Fruit fly (Drosophila melanogaster) whole organism, pupa: ENCODE data around the gene Ccdc56.

Experiments used
- CG14655 ChIP-seq: fragments of 200-800 bp; sonication (Bioruptor generic); optimal IDR thresholded peaks from 3 replicates; lab custom pipeline; 2017; ENCODE audit warnings: mild to moderate bottlenecking, missing biosample characterization, missing genetic modification reagents, missing genetic modification characterization
- CG15710 ChIP-seq: fragments of 200-800 bp; sonication (Bioruptor generic); optimal IDR thresholded peaks from 2 replicates; lab custom pipeline; 2018; ENCODE audit warnings: missing biosample characterization, mild to moderate bottlenecking, missing genetic modification characterization, moderate library complexity
- CG17806 ChIP-seq: fragments of 200-800 bp; sonication (Bioruptor generic); optimal IDR thresholded peaks from 2 replicates; lab custom pipeline; 2018; ENCODE audit warnings: missing biosample characterization, mild to moderate bottlenecking, missing genetic modification characterization, moderate library complexity
- CG32121 ChIP-seq: fragments of 200-800 bp; sonication (Bioruptor generic); IDR thresholded peaks from 2 replicates; pipeline ENCODE4 v1.3.6; 2022; ENCODE audit warnings: missing biosample characterization, missing genetic modification characterization
- CG34367 ChIP-seq: fragments of 200-800 bp; sonication (Bioruptor generic); optimal IDR thresholded peaks from 2 replicates; lab custom pipeline; 2018; ENCODE audit warnings: missing biosample characterization, mild to moderate bottlenecking, missing genetic modification characterization
- CG8159 ChIP-seq: fragments of 200-800 bp; sonication (Bioruptor generic); optimal IDR thresholded peaks from 3 replicates; lab custom pipeline; 2018; ENCODE audit warnings: missing biosample characterization, mild to moderate bottlenecking, missing genetic modification characterization, moderate library complexity
- CG8301 ChIP-seq: fragments of 200-800 bp; sonication (Bioruptor generic); optimal IDR thresholded peaks from 2 replicates; lab custom pipeline; 2018; ENCODE audit warnings: missing biosample characterization, mild to moderate bottlenecking, missing genetic modification characterization
- CG9948 ChIP-seq: fragments of 200-800 bp; sonication (Bioruptor generic); optimal IDR thresholded peaks from 2 replicates; lab custom pipeline; 2018; ENCODE audit warnings: missing biosample characterization, mild to moderate bottlenecking, missing genetic modification characterization, moderate library complexity
- EcR ChIP-seq: fragments of 200-800 bp; sonication (Bioruptor generic); optimal IDR thresholded peaks from 3 replicates; lab custom pipeline; 2019; ENCODE audit warnings: missing biosample characterization, missing genetic modification characterization, mild to moderate bottlenecking, moderate library complexity, missing genetic modification reagents
- Ets98B ChIP-seq: fragments of 200-800 bp; sonication (Bioruptor generic); IDR thresholded peaks from 2 replicates; pipeline ENCODE4 v1.3.6; 2022; ENCODE audit warnings: missing biosample characterization, missing genetic modification characterization
- Pif1A ChIP-seq: fragments of 200-800 bp; sonication (Bioruptor generic); optimal IDR thresholded peaks from 3 replicates; lab custom pipeline; 2016; ENCODE audit warnings: missing biosample characterization, missing genetic modification characterization
- fd96Ca ChIP-seq: fragments of 200-800 bp; sonication (Bioruptor generic); IDR thresholded peaks from 3 replicates; pipeline ENCODE4 v1.3.6; 2022; ENCODE audit warnings: missing biosample characterization, missing genetic modification characterization
- gl ChIP-seq: fragments of 200-800 bp; sonication (Bioruptor generic); optimal IDR thresholded peaks from 2 replicates; lab custom pipeline; 2018; ENCODE audit warnings: missing biosample characterization, mild to moderate bottlenecking, missing genetic modification characterization
- rn ChIP-seq: fragments of 200-800 bp; sonication (Bioruptor generic); IDR thresholded peaks from 2 replicates; pipeline ENCODE4 v1.3.6; 2022; ENCODE audit warnings: missing biosample characterization, missing genetic modification characterization

Ccdc56 gene

dm6 chr3L:11751005-11751404, 42.2 kb downstream of the Ccdc56 start, which contains the start of gene Gr68a:
Gr68a (plus strand) TSS chr3L:11751305.
- no peak for TF ChIP-seq rn
- TF ChIP-seq CG32121 (GFP tag; lab: Robert Waterston, UW): no peak
- no peak for TF ChIP-seq CG8301 (tag; lab: Kevin White, UChicago)
- TF ChIP-seq CG8159 (tag; lab: Kevin White, UChicago): no peak
- no peak for TF ChIP-seq CG34367 (tag; lab: Kevin White, UChicago)
- no peak for TF ChIP-seq CG9948 (tag; lab: Kevin White, UChicago)
- no peak for TF ChIP-seq CG14655 (GFP tag; lab: Kevin White, UChicago)
- TF ChIP-seq CG17806 (tag; lab: Kevin White, UChicago): no peak
- TF ChIP-seq Pif1A (GFP tag; lab: Kevin White, UChicago): no peak
- TF ChIP-seq EcR (GFP tag; lab: Kevin White, UChicago): no peak
- no peak for TF ChIP-seq CG15710
- no peak for TF ChIP-seq fd96Ca (GFP tag; lab: Robert Waterston, UW)
- TF ChIP-seq Ets98B (GFP tag; lab: Robert Waterston, UW): no peak
- no peak for TF ChIP-seq gl
